Fruit fly (Drosophila melanogaster) whole organism, prepupa: ENCODE data around the gene Prm.

Experiments
- Blimp-1 ChIP-seq: fragments of 200-800 bp; sonication (Bioruptor generic); optimal IDR thresholded peaks from 3 replicates; lab custom pipeline; 2017; ENCODE audit warnings: missing biosample characterization, missing genetic modification characterization, mild to moderate bottlenecking, moderate library complexity, missing genetic modification reagents
- CG10631 ChIP-seq: fragments of 200-800 bp; sonication (Bioruptor generic); optimal IDR thresholded peaks from 2 replicates; lab custom pipeline; 2016; ENCODE audit warnings: missing biosample characterization, missing genetic modification characterization
- CG10669 ChIP-seq: fragments of 200-800 bp; sonication (Bioruptor generic); optimal IDR thresholded peaks from 3 replicates; lab custom pipeline; 2018; ENCODE audit warnings: missing biosample characterization, mild to moderate bottlenecking, missing genetic modification characterization, moderate library complexity
- CG11294 ChIP-seq: fragments of 200-800 bp; sonication (Bioruptor generic); IDR thresholded peaks from 2 replicates; pipeline ENCODE4 v1.3.6; 2022; ENCODE audit warnings: missing biosample characterization, missing genetic modification characterization
- CG11762 ChIP-seq: fragments of 200-800 bp; sonication (Bioruptor generic); optimal IDR thresholded peaks from 3 replicates; lab custom pipeline; 2016; ENCODE audit warnings: missing biosample characterization, missing genetic modification characterization; ENCODE audit not compliant: insufficient read depth
- CG11902 ChIP-seq: fragments of 200-800 bp; sonication (Bioruptor generic); optimal IDR thresholded peaks from 3 replicates; lab custom pipeline; 2016; ENCODE audit warnings: missing biosample characterization, missing genetic modification characterization
- CG15336 ChIP-seq: fragments of 200-800 bp; sonication (Bioruptor generic); IDR thresholded peaks from 2 replicates; pipeline ENCODE4 v1.3.6; 2022; ENCODE audit warnings: missing biosample characterization, missing genetic modification characterization
- CG16779 ChIP-seq: fragments of 200-800 bp; sonication (Bioruptor generic); optimal IDR thresholded peaks from 3 replicates; lab custom pipeline; 2017; ENCODE audit warnings: missing biosample characterization, mild to moderate bottlenecking, missing genetic modification characterization
- CG3032 ChIP-seq: fragments of 200-800 bp; optimal IDR thresholded peaks from 2 replicates; lab custom pipeline; 2019; ENCODE audit warnings: missing biosample characterization, mild to moderate bottlenecking, missing genetic modification characterization, moderate library complexity
- CG31627 ChIP-seq: fragments of 200-800 bp; sonication (Bioruptor generic); optimal IDR thresholded peaks from 3 replicates; lab custom pipeline; 2016; ENCODE audit warnings: missing biosample characterization, missing genetic modification characterization
- CG3919 ChIP-seq: fragments of 200-800 bp; sonication (Bioruptor generic); optimal IDR thresholded peaks from 3 replicates; lab custom pipeline; 2016; ENCODE audit warnings: missing biosample characterization, missing genetic modification characterization
- CG6163 ChIP-seq: fragments of 200-800 bp; sonication (Bioruptor generic); IDR thresholded peaks from 3 replicates; pipeline ENCODE4 v1.3.6; 2022; ENCODE audit warnings: missing biosample characterization, missing genetic modification characterization
- CG6792 ChIP-seq: fragments of 200-800 bp; sonication (Bioruptor generic); optimal IDR thresholded peaks from 3 replicates; lab custom pipeline; 2016; ENCODE audit warnings: missing biosample characterization, missing genetic modification characterization
- CG6808 ChIP-seq: fragments of 200-800 bp; sonication (Bioruptor generic); optimal IDR thresholded peaks from 3 replicates; lab custom pipeline; 2017; ENCODE audit warnings: missing biosample characterization, missing genetic modification characterization, mild to moderate bottlenecking, moderate library complexity, missing genetic modification reagents
- CG6854 ChIP-seq: fragments of 200-800 bp; sonication (Bioruptor generic); optimal IDR thresholded peaks from 2 replicates; lab custom pipeline; 2017; ENCODE audit warnings: missing biosample characterization, mild to moderate bottlenecking, missing genetic modification characterization
- CG7368 ChIP-seq: fragments of 200-800 bp; sonication (Bioruptor generic); optimal IDR thresholded peaks from 3 replicates; lab custom pipeline; 2016; ENCODE audit warnings: missing biosample characterization, missing genetic modification characterization
- CG8319 ChIP-seq: fragments of 200-800 bp; sonication (Bioruptor generic); optimal IDR thresholded peaks from 3 replicates; lab custom pipeline; 2016; ENCODE audit warnings: missing biosample characterization, missing genetic modification characterization
- CG8632 ChIP-seq: fragments of 200-800 bp; sonication (Bioruptor generic); optimal IDR thresholded peaks from 3 replicates; lab custom pipeline; 2016; ENCODE audit warnings: missing biosample characterization, missing genetic modification characterization
- Eip75B ChIP-seq: fragments of 200-800 bp; sonication (Bioruptor generic); optimal IDR thresholded peaks from 3 replicates; lab custom pipeline; 2016; ENCODE audit warnings: missing biosample characterization, missing genetic modification characterization
- Eip78C ChIP-seq: fragments of 200-800 bp; sonication (Bioruptor generic); peaks from one replicate; lab custom pipeline; 2016; ENCODE audit warnings: missing biosample characterization, missing genetic modification characterization
- Eip93F ChIP-seq: fragments of 200-800 bp; sonication (Bioruptor generic); optimal IDR thresholded peaks from 2 replicates; lab custom pipeline; 2016; ENCODE audit warnings: missing biosample characterization, mild to moderate bottlenecking, missing genetic modification characterization
- Ets21C ChIP-seq: fragments of 200-800 bp; sonication (Bioruptor generic); optimal IDR thresholded peaks from 3 replicates; lab custom pipeline; 2016; ENCODE audit warnings: missing biosample characterization, missing genetic modification characterization
- Gug ChIP-seq: fragments of 200-800 bp; sonication (Bioruptor generic); IDR thresholded peaks from 2 replicates; pipeline ENCODE4 v1.3.6; 2022; ENCODE audit warnings: missing biosample characterization, missing genetic modification characterization
- Hr38 ChIP-seq: sonication (Bioruptor generic); optimal IDR thresholded peaks from 2 replicates; lab custom pipeline; 2016; ENCODE audit warnings: missing biosample characterization, missing genetic modification characterization
- Hr39 ChIP-seq: fragments of 200-800 bp; sonication (Bioruptor generic); optimal IDR thresholded peaks from 2 replicates; lab custom pipeline; 2016; ENCODE audit warnings: missing biosample characterization, missing genetic modification characterization
- Hr4 ChIP-seq: fragments of 200-800 bp; sonication (Bioruptor generic); optimal IDR thresholded peaks from 3 replicates; lab custom pipeline; 2016; ENCODE audit warnings: missing biosample characterization, missing genetic modification characterization
- Met ChIP-seq: fragments of 200-800 bp; sonication (Bioruptor generic); optimal IDR thresholded peaks from 3 replicates; lab custom pipeline; 2016; ENCODE audit warnings: missing biosample characterization, missing genetic modification characterization
- Smox ChIP-seq: fragments of 200-800 bp; sonication (Bioruptor generic); optimal IDR thresholded peaks from 3 replicates; lab custom pipeline; 2016; ENCODE audit warnings: missing biosample characterization, missing genetic modification characterization
- Sox102F ChIP-seq: fragments of 200-800 bp; sonication (Bioruptor generic); optimal IDR thresholded peaks from 2 replicates; lab custom pipeline; 2016; ENCODE audit warnings: missing biosample characterization, mild to moderate bottlenecking, missing genetic modification characterization
- Sox14 ChIP-seq: fragments of 200-800 bp; sonication (Bioruptor generic); optimal IDR thresholded peaks from 3 replicates; lab custom pipeline; 2016; ENCODE audit warnings: missing biosample characterization, missing genetic modification characterization
- Sox15 ChIP-seq: fragments of 200-800 bp; sonication (Bioruptor generic); optimal IDR thresholded peaks from 3 replicates; lab custom pipeline; 2016; ENCODE audit warnings: missing biosample characterization, missing genetic modification characterization
- acj6 ChIP-seq: fragments of 200-800 bp; sonication (Bioruptor generic); optimal IDR thresholded peaks from 3 replicates; lab custom pipeline; 2016; ENCODE audit warnings: missing biosample characterization, missing genetic modification characterization
- cyc ChIP-seq: fragments of 200-800 bp; sonication (Bioruptor generic); optimal IDR thresholded peaks from 3 replicates; lab custom pipeline; 2016; ENCODE audit warnings: missing biosample characterization, missing genetic modification characterization
- dsx ChIP-seq: fragments of 200-800 bp; optimal IDR thresholded peaks from 3 replicates; lab custom pipeline; 2019; ENCODE audit warnings: missing biosample characterization, mild to moderate bottlenecking, missing genetic modification characterization, moderate library complexity; ENCODE audit not compliant: poor library complexity, severe bottlenecking
- esn ChIP-seq: fragments of 200-800 bp; sonication (Bioruptor generic); optimal IDR thresholded peaks from 2 replicates; lab custom pipeline; 2016; ENCODE audit warnings: missing biosample characterization, mild to moderate bottlenecking, missing genetic modification characterization, moderate library complexity
- fd85E ChIP-seq: fragments of 200-800 bp; sonication (Bioruptor generic); optimal IDR thresholded peaks from 3 replicates; lab custom pipeline; 2016; ENCODE audit warnings: missing biosample characterization, missing genetic modification characterization
- fkh ChIP-seq: fragments of 200-800 bp; sonication (Bioruptor generic); optimal IDR thresholded peaks from 3 replicates; lab custom pipeline; 2017; ENCODE audit warnings: missing biosample characterization, mild to moderate bottlenecking, missing genetic modification characterization, moderate library complexity
- lz ChIP-seq: fragments of 200-800 bp; sonication (Bioruptor generic); optimal IDR thresholded peaks from 3 replicates; lab custom pipeline; 2016; ENCODE audit warnings: missing biosample characterization, missing genetic modification characterization
- pdm3 ChIP-seq: fragments of 200-800 bp; sonication (Bioruptor generic); optimal IDR thresholded peaks from 3 replicates; lab custom pipeline; 2016; ENCODE audit warnings: missing biosample characterization, missing genetic modification characterization
- spab ChIP-seq: fragments of 200-800 bp; sonication (Bioruptor generic); optimal IDR thresholded peaks from 2 replicates; lab custom pipeline; 2017; ENCODE audit warnings: missing biosample characterization, mild to moderate bottlenecking, missing genetic modification characterization, missing genetic modification reagents
- ss ChIP-seq, 2 experiments: fragments of 200-800 bp; sonication (Bioruptor generic); optimal IDR thresholded peaks; 2 replicates in 1 of 2; 3 replicates in 1 of 2; lab custom pipeline; 2017 to 2018; ENCODE audit warnings: mild to moderate bottlenecking in 2 of 2, missing biosample characterization in 2 of 2, missing genetic modification characterization in 2 of 2, moderate library complexity in 1 of 2
- svp ChIP-seq: fragments of 200-800 bp; sonication (Bioruptor generic); peaks from one replicate; lab custom pipeline; 2016; ENCODE audit warnings: missing biosample characterization, missing genetic modification characterization
- topi ChIP-seq: fragments of 200-800 bp; sonication (Bioruptor generic); optimal IDR thresholded peaks from 3 replicates; lab custom pipeline; 2016; ENCODE audit warnings: missing biosample characterization, missing genetic modification characterization
- vri ChIP-seq: fragments of 200-800 bp; sonication (Bioruptor generic); optimal IDR thresholded peaks from 3 replicates; lab custom pipeline; 2016; ENCODE audit warnings: missing biosample characterization, mild to moderate bottlenecking, missing genetic modification characterization

Prm gene

DNA sequence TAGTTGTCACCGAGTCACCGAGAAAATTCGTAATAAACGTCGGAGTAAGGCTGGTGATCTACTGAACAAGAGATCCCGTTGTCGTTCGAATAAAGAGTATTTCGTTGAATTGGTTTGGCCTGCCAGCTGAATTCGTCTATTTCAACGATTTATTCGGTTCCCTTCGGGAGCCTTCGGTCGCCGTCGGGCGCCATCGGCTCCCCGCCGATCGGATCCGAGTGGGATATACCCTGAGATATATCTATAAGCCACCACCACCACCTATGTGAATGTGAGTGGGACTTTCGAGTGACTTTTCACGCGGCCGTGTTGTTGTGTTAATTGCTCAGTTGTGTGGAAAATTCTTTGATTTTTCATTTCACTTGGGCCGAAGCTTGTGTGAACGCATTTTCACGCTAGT, at the start of gene Prm:
TSS of gene Prm (minus strand) at position 101 of the 400 bp plus-strand sequence.
- TF ChIP-seq Sox15 (GFP tag; lab: Kevin White, UChicago) = no peak
- TF ChIP-seq Eip93F (GFP tag; lab: Kevin White, UChicago) = no peak
- no peak for TF ChIP-seq Hr4 (GFP tag; lab: Kevin White, UChicago)
- no peak for TF ChIP-seq topi
- no peak for TF ChIP-seq dsx (GFP tag; lab: Kevin White, UChicago)
- TF ChIP-seq CG15336 (GFP tag; lab: Robert Waterston, UW) = no peak
- no peak for TF ChIP-seq CG6792

DNA sequence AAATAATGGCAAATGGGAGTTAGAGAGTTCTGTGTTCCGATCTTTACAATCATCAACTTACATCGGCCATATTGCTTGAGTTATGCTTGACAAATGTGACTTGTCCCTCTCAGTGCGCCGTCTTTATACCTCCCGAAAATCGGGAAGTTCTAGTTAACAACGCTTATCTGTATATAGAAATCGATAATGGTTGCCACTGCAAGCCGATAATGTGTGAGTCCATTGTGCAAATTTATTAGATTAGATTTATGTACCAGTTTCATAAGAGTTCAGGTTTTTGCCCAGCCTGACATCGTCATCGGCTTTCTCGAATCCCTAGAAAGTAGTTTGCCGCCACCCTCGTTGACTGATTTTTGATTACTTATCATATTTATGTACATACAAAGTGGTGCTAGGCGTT, 43.3 kb upstream of the Prm start, which contains the start of gene Acbp5:
TSS of gene Acbp5 (minus strand) at position 101 of the 400 bp plus-strand sequence.
- TF ChIP-seq Hr39 = no peak
- TF ChIP-seq Hr4 (GFP tag; lab: Kevin White, UChicago) = no peak
- peak; percentile 51 for TF ChIP-seq vri (GFP tag; lab: Kevin White, UChicago)

DNA sequence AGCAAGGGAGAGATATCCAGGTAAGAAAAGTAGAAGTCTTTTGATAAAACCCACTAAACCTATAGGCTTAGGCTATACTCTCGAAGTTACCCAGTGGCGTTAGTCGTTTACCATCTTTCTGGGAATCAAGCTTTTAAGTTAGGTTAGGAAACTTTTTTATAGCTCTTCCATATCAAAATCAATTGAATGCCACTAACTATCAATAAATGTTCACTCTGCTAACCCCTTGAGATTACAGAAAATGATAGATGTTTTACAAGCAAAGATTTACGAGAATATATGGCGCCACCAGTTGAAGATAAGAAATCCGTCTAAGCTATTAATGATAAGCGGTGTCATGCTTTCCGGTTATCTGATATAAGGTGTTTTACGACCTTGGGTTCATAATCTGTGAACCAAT, 42.6 kb upstream of the Prm start:
- TF ChIP-seq dsx (GFP tag; lab: Kevin White, UChicago) (no peak), CG11902 (GFP tag; lab: Kevin White, UChicago) (no peak), spab (GFP tag; lab: Kevin White, UChicago) (no peak), CG10669 (GFP tag; lab: Kevin White, UChicago) (no peak), svp (peak; percentile 53), Gug (GFP tag; lab: Robert Waterston, UW) (no peak), CG11294 (no peak), fkh (no peak)

DNA sequence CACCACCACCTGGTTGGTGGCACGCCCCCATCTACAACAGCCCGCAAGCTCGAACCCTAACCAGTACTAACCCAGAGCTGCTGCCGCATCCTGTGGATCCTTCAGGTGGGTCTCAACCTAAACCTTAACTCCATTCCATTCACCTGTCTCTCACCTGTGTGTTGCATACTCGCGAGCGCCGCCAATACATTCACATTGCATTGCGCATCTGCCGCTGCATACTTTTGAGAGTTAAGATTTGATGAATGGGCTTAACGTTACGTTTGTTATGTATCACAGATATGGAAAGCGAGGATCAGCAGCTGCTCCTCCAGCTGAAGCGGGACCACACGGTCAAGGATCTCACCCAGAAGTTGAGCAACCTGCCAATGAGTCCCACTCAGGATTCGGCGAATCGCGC, 42.1 kb upstream of the Prm start:
- TF ChIP-seq CG11762 (GFP tag; lab: Kevin White, UChicago) = no peak
- TF ChIP-seq Eip75B (GFP tag; lab: Kevin White, UChicago) = no peak
- no peak for TF ChIP-seq CG11294
- TF ChIP-seq acj6 (GFP tag; lab: Kevin White, UChicago) = no peak
- TF ChIP-seq lz (GFP tag; lab: Kevin White, UChicago) = no peak
- TF ChIP-seq CG10631 (GFP tag; lab: Kevin White, UChicago) = no peak
- TF ChIP-seq Sox14 = no peak
- no peak for TF ChIP-seq ss (GFP tag; optimal IDR thresholded peaks at IDR 0.05; lab: Kevin White, UChicago)
- no peak for TF ChIP-seq CG3032 (tag; lab: Kevin White, UChicago)
- TF ChIP-seq CG15336 (GFP tag; lab: Robert Waterston, UW) = no peak
- TF ChIP-seq cyc = no peak
- no peak for TF ChIP-seq CG8319 (GFP tag; lab: Kevin White, UChicago)
- no peak for TF ChIP-seq CG3919 (GFP tag; lab: Kevin White, UChicago)
- no peak for TF ChIP-seq Blimp-1 (GFP tag; lab: Kevin White, UChicago)
- no peak for TF ChIP-seq CG16779 (tag; lab: Kevin White, UChicago)
- TF ChIP-seq Hr38 = no peak
- no peak for TF ChIP-seq Hr4 (GFP tag; lab: Kevin White, UChicago)
- TF ChIP-seq esn (GFP tag; lab: Kevin White, UChicago) = no peak
- TF ChIP-seq CG10669 (GFP tag; lab: Kevin White, UChicago) = no peak
- TF ChIP-seq Sox15 (GFP tag; lab: Kevin White, UChicago) = no peak

dm6 chr3L:8783299-8783698, 38.2 kb upstream of the Prm start:
- TF ChIP-seq Hr38 (no peak), CG7368 (GFP tag; lab: Kevin White, UChicago) (no peak), pdm3 (GFP tag; lab: Kevin White, UChicago) (peak; percentile 7), CG6854 (GFP tag; lab: Kevin White, UChicago) (no peak), CG11294 (no peak), Smox (GFP tag; lab: Kevin White, UChicago) (no peak), Met (GFP tag; lab: Kevin White, UChicago) (no peak), ss (GFP tag; optimal IDR thresholded peaks at IDR 0.05; lab: Kevin White, UChicago) (peak in 1 of 2 experiments; percentile 30), Ets21C (GFP tag; lab: Kevin White, UChicago) (no peak), CG6163 (GFP tag; lab: Robert Waterston, UW) (0 out of 3 replicates have a peak, but pooled peaks have one; percentile 15), CG6808 (no peak), CG16779 (tag; lab: Kevin White, UChicago) (no peak), fd85E (no peak), lz (GFP tag; lab: Kevin White, UChicago) (no peak), Sox102F (no peak), Eip78C (GFP tag; lab: Kevin White, UChicago) (peak; percentile 52), Sox14 (no peak), svp (peak; percentile 13), CG8632 (no peak), CG31627 (GFP tag; lab: Kevin White, UChicago) (no peak)
